Worm (Caenorhabditis elegans) whole organism, mixed stage, embryonic: ENCODE results near the gene enee-1.

Experiments used
- bed-3 ChIP-seq: fragments of 200-800 bp; sonication (Bioruptor generic); optimal IDR thresholded peaks from 3 replicates; lab custom pipeline; 2018; ENCODE audit warnings: mild to moderate bottlenecking, missing genetic modification characterization, moderate library complexity, missing compliant biosample characterization
- elt-1 ChIP-seq: sonication (generic microtip); optimal IDR thresholded peaks from 2 replicates; lab custom pipeline; 2017; ENCODE audit warnings: missing genetic modification characterization, mild to moderate bottlenecking, missing compliant biosample characterization, antibody characterized with exemption, moderate library complexity, borderline replicate concordance; ENCODE audit not compliant: insufficient read depth
- lsy-2 ChIP-seq: fragments of 150-350 bp; optimal IDR thresholded peaks from 2 replicates; lab custom pipeline; 2014; ENCODE audit warnings: missing biosample characterization, missing genetic modification characterization
- mab-5 ChIP-seq: fragments of 150-350 bp; optimal IDR thresholded peaks from 2 replicates; lab custom pipeline; 2014; ENCODE audit warnings: missing biosample characterization, missing genetic modification characterization
- mep-1 ChIP-seq: fragments of 150-350 bp; optimal IDR thresholded peaks from 2 replicates; lab custom pipeline; 2017; ENCODE audit warnings: missing biosample characterization, missing genetic modification reagents, missing genetic modification characterization, inconsistent platforms
- nhr-2 ChIP-seq: fragments of 150-350 bp; optimal IDR thresholded peaks from 2 replicates; lab custom pipeline; 2014; ENCODE audit warnings: missing biosample characterization, missing genetic modification characterization
- nhr-237 ChIP-seq: fragments of 150-350 bp; optimal IDR thresholded peaks from 2 replicates; lab custom pipeline; 2014; ENCODE audit warnings: missing biosample characterization, missing genetic modification characterization
- nhr-76 ChIP-seq: sonication (generic microtip); optimal IDR thresholded peaks from 2 replicates; lab custom pipeline; 2017; ENCODE audit warnings: missing biosample characterization, missing genetic modification characterization
- pha-4 ChIP-seq: fragments of 150-350 bp; optimal IDR thresholded peaks from 2 replicates; lab custom pipeline; 2018; ENCODE audit warnings: missing biosample characterization, missing genetic modification reagents, missing genetic modification characterization
- snpc-4 ChIP-seq: fragments of 150-350 bp; optimal IDR thresholded peaks from 2 replicates; lab custom pipeline; 2014; ENCODE audit warnings: missing biosample characterization, missing genetic modification characterization
- unc-120 ChIP-seq: sonication (generic microtip); optimal IDR thresholded peaks from 2 replicates; lab custom pipeline; 2017; ENCODE audit warnings: missing genetic modification characterization, missing compliant biosample characterization; ENCODE audit not compliant: poor library complexity, severe bottlenecking
- unc-62 ChIP-seq: fragments of 150-350 bp; optimal IDR thresholded peaks from 2 replicates; lab custom pipeline; 2014; ENCODE audit warnings: missing biosample characterization, missing genetic modification reagents, missing genetic modification characterization

ce11 chrII:44740-45139, 20.3 kb downstream of the enee-1 start, which contains the start of gene rpoa-49:
- TF ChIP-seq snpc-4 (tag; lab: Kevin White, UChicago) (no peak), unc-62 (GFP tag; lab: Kevin White, UChicago) (no peak), nhr-2 (tag; lab: Kevin White, UChicago) (no peak), unc-120 (no peak), elt-1 (tag; lab: Kevin White, UChicago) (no peak), nhr-76 (tag; lab: Kevin White, UChicago) (no peak), mab-5 (no peak), bed-3 (GFP tag; lab: Kevin White, UChicago) (no peak), mep-1 (tag; lab: Kevin White, UChicago) (no peak), nhr-237 (tag; lab: Kevin White, UChicago) (no peak), lsy-2 (tag; lab: Kevin White, UChicago) (no peak), pha-4 (tag; lab: Kevin White, UChicago) (no peak)
